Fruit fly (Drosophila melanogaster) whole organism, adult: ENCODE measurements around the gene CG15404.
"Not testable (repeated sequence)": the region's sequence is repeated elsewhere in the genome, so short reads cannot be mapped to it uniquely, and the experiment has no call there.

ENCODE experiments used
- CG11617 ChIP-seq: fragments of 200-800 bp; sonication (Bioruptor generic); optimal IDR thresholded peaks from 2 replicates; lab custom pipeline; 2017; ENCODE audit warnings: mild to moderate bottlenecking, missing biosample characterization, missing genetic modification reagents, missing genetic modification characterization
- CG12768 ChIP-seq: fragments of 200-800 bp; sonication (Bioruptor generic); optimal IDR thresholded peaks from 2 replicates; lab custom pipeline; 2017; ENCODE audit warnings: missing biosample characterization, missing genetic modification characterization, mild to moderate bottlenecking, moderate library complexity, missing genetic modification reagents
- CG14711 ChIP-seq: fragments of 200-800 bp; sonication (Bioruptor generic); optimal IDR thresholded peaks from 2 replicates; lab custom pipeline; 2018; ENCODE audit warnings: missing biosample characterization, mild to moderate bottlenecking, missing genetic modification characterization, moderate library complexity
- CG1620 ChIP-seq: fragments of 200-800 bp; sonication (Bioruptor generic); optimal IDR thresholded peaks from 2 replicates; lab custom pipeline; 2016; ENCODE audit warnings: missing biosample characterization, missing genetic modification characterization
- CG33017 ChIP-seq: fragments of 200-800 bp; sonication (Bioruptor generic); optimal IDR thresholded peaks from 2 replicates; lab custom pipeline; 2018; ENCODE audit warnings: missing biosample characterization, mild to moderate bottlenecking, missing genetic modification characterization, moderate library complexity
- CG5204 ChIP-seq: fragments of 200-800 bp; sonication (Bioruptor generic); optimal IDR thresholded peaks from 2 replicates; lab custom pipeline; 2016; ENCODE audit warnings: missing biosample characterization, missing genetic modification characterization
- CG7045 ChIP-seq: fragments of 200-800 bp; sonication (Bioruptor generic); optimal IDR thresholded peaks from 2 replicates; lab custom pipeline; 2017; ENCODE audit warnings: missing biosample characterization, mild to moderate bottlenecking, missing genetic modification characterization
- CG7101 ChIP-seq: fragments of 200-800 bp; sonication (Bioruptor generic); optimal IDR thresholded peaks from 2 replicates; lab custom pipeline; 2018; ENCODE audit warnings: missing biosample characterization, mild to moderate bottlenecking, missing genetic modification characterization, moderate library complexity
- Clk ChIP-seq: fragments of 200-800 bp; sonication (Bioruptor generic); optimal IDR thresholded peaks from 2 replicates; lab custom pipeline; 2017; ENCODE audit warnings: missing biosample characterization, missing genetic modification characterization
- Crg-1 ChIP-seq: fragments of 200-800 bp; sonication (Bioruptor generic); optimal IDR thresholded peaks from 2 replicates; lab custom pipeline; 2016; ENCODE audit warnings: missing biosample characterization, missing genetic modification characterization
- Hr96 ChIP-seq: fragments of 200-800 bp; sonication (Bioruptor generic); optimal IDR thresholded peaks from 2 replicates; lab custom pipeline; 2016; ENCODE audit warnings: missing biosample characterization, missing genetic modification characterization
- Mnt ChIP-seq: fragments of 200-800 bp; sonication (Bioruptor generic); optimal IDR thresholded peaks from 2 replicates; lab custom pipeline; 2016; ENCODE audit warnings: missing biosample characterization, mild to moderate bottlenecking, missing genetic modification characterization
- bab1 ChIP-seq: fragments of 200-800 bp; sonication (Bioruptor generic); optimal IDR thresholded peaks from 3 replicates; lab custom pipeline; 2019; ENCODE audit warnings: missing biosample characterization, mild to moderate bottlenecking, missing genetic modification characterization, moderate library complexity
- cic ChIP-seq: fragments of 200-800 bp; sonication (Bioruptor generic); optimal IDR thresholded peaks from 2 replicates; lab custom pipeline; 2017; ENCODE audit warnings: missing biosample characterization, mild to moderate bottlenecking, missing genetic modification characterization, moderate library complexity
- cnc ChIP-seq, 2 experiments: fragments of >200 bp; optimal IDR thresholded peaks; 2 replicates each; lab custom pipeline; 2017
- kay ChIP-seq: fragments of 200-800 bp; sonication (Bioruptor generic); peaks from one replicate; lab custom pipeline; 2016; ENCODE audit warnings: missing biosample characterization, missing genetic modification characterization, borderline replicate concordance
- ovo ChIP-seq: fragments of 200-800 bp; sonication (Bioruptor generic); optimal IDR thresholded peaks from 2 replicates; lab custom pipeline; 2016; ENCODE audit warnings: missing biosample characterization, missing genetic modification characterization
- pad ChIP-seq: fragments of 200-800 bp; sonication (Bioruptor generic); optimal IDR thresholded peaks from 3 replicates; lab custom pipeline; 2017; ENCODE audit warnings: missing biosample characterization, missing genetic modification characterization, mild to moderate bottlenecking, moderate library complexity, missing genetic modification reagents
- tj ChIP-seq: fragments of 200-800 bp; sonication (Bioruptor generic); optimal IDR thresholded peaks from 3 replicates; lab custom pipeline; 2017; ENCODE audit warnings: missing biosample characterization, mild to moderate bottlenecking, missing genetic modification characterization, moderate library complexity
- toe ChIP-seq: fragments of 200-800 bp; sonication (Bioruptor generic); optimal IDR thresholded peaks from 2 replicates; lab custom pipeline; 2016; ENCODE audit warnings: missing biosample characterization, missing genetic modification characterization

Gene CG15404

DNA sequence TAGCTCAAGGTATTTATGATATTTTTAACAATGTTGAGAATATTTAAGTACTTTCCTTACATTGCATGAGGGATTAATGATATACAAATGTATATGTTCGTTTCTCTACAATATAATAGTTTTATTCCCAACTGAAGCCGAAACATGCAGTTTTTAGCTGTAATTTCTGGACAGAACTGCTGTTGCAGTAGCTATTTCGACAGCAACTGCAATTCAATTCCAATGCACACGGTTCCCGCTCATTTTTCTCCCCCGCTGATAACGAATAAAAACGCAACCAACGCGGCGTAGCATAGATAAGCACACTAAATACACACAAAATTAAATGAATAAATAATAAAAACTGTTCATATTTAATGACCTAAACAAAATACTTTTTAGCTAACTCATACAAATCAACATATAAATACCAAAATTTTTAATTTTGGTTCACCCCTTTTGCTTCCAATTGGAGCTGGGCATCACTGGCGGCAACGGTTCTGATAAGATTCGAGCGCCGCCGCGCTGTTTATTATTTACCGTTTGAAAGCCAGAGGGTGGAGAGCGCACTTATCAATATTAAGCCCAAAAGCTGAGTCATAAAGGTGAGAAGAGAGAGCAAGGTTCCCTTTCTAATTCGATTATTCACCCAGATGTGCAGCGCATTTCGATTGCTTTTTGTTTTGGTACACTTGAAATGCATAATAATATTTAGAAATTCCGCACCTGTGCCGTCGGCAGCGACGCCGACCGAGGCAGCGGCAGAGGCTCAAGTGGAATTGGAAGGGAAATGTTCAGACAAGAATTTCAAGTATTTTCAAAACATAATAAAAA is 15.3 kb upstream of the CG15404 start:
- TF ChIP-seq CG12768 (GFP tag; lab: Kevin White, UChicago) = peak; percentile 21
- no peak for TF ChIP-seq CG33017 (tag; lab: Kevin White, UChicago)
- TF ChIP-seq CG14711 (tag; lab: Kevin White, UChicago) = no peak
- TF ChIP-seq CG5204 (GFP tag; lab: Kevin White, UChicago) = peak; percentile 49
- TF ChIP-seq CG7045 (GFP tag; lab: Kevin White, UChicago) = peak; percentile 4
- TF ChIP-seq CG1620 = peak; percentile 4
- TF ChIP-seq bab1 (GFP tag; lab: Kevin White, UChicago) = no peak
- TF ChIP-seq pad (GFP tag; lab: Kevin White, UChicago) = peak; percentile 30
- peak; percentile 94 for TF ChIP-seq ovo
- no peak for TF ChIP-seq Crg-1
- peak; percentile 75 for TF ChIP-seq CG7101 (tag; lab: Kevin White, UChicago)
- TF ChIP-seq Mnt (GFP tag; lab: Kevin White, UChicago) = peak; percentile 1
- TF ChIP-seq CG11617 (GFP tag; lab: Kevin White, UChicago) = peak; percentile 53
- TF ChIP-seq kay = peak; percentile 99
- no peak for TF ChIP-seq Clk (GFP tag; lab: Kevin White, UChicago)
- peak; percentile 26 for TF ChIP-seq toe (GFP tag; lab: Kevin White, UChicago)
- TF ChIP-seq Hr96 = peak; percentile 15
- TF ChIP-seq cnc (optimal IDR thresholded peaks at IDR 0.05; lab: Kevin White, UChicago) = no peak
- peak; percentile 64 for TF ChIP-seq cic
- no peak for TF ChIP-seq tj (GFP tag; lab: Kevin White, UChicago)

DNA sequence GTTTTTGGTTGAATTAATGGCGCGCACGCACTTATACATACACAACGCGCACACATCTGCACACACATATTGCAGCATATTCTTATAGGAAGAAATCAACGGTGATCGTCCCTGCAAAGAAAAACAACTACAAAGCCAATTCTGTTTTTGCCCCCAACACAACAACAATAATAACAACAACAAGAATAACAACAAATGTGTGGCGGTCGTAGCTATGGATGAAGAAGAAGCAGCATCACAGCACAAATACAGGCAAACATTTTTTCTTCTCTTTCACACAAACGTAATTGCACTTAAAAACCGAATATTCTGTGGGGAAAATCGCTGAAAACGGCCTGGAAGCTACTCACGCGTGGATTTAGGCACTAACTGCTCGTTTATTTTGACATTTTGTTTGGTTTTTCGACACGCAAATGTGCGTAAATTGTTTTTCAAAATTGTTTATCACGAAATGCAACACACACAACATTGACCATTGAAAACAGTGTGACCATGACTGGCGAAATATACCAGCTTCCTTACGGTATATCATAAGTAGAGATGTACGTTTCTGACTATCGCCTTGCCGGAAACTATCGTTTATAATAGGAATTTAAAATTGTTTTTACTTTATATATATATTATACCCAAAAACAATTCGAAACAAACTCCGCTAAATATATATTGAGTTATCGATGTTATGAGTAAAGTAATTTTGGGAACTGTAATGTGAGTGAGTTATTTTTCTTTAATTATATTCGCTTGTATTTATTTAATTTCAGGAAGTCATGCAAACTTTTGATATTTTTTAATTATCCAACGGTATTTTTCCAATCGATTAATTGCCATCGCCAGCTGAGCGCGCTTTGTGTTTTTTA is 14.4 kb upstream of the CG15404 start, which contains the start of the genes Mad and gkt:
TSS of gene Mad (minus strand) at position 500 of the 857 bp plus-strand sequence.
TSS of gene gkt (plus strand) at position 807 of the 857 bp plus-strand sequence.
- TF ChIP-seq pad (GFP tag; lab: Kevin White, UChicago) = peak; percentile 22
- peak; percentile 2 for TF ChIP-seq bab1 (GFP tag; lab: Kevin White, UChicago)
- TF ChIP-seq CG14711 (tag; lab: Kevin White, UChicago) = no peak
- no peak for TF ChIP-seq Hr96

DNA sequence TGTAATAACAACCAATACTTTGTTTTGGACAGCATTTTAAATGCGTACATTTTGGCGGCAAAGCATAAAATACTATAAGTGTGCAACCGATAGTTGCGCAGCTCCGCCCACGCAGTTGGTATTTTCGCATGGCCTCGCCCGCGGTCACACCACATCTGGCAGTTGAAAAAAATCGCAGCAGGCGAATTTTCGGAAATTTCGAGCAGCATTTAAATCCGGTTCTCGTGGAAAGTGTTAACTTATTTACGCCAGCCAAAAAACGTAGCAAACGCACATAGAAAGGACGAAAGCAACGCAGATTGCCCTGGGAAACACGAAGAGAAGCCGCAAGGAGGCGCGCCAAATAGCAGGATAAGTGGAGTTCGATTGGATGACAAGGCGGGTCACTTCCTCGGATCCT is 10.3 kb upstream of the CG15404 start, which contains the start of gene Hydr2:
TSS of gene Hydr2 (plus strand) at position 156 of the 400 bp plus-strand sequence.
- TF ChIP-seq CG12768 (GFP tag; lab: Kevin White, UChicago); CG7101 (tag; lab: Kevin White, UChicago); toe (GFP tag; lab: Kevin White, UChicago): not testable (repeated sequence)

DNA sequence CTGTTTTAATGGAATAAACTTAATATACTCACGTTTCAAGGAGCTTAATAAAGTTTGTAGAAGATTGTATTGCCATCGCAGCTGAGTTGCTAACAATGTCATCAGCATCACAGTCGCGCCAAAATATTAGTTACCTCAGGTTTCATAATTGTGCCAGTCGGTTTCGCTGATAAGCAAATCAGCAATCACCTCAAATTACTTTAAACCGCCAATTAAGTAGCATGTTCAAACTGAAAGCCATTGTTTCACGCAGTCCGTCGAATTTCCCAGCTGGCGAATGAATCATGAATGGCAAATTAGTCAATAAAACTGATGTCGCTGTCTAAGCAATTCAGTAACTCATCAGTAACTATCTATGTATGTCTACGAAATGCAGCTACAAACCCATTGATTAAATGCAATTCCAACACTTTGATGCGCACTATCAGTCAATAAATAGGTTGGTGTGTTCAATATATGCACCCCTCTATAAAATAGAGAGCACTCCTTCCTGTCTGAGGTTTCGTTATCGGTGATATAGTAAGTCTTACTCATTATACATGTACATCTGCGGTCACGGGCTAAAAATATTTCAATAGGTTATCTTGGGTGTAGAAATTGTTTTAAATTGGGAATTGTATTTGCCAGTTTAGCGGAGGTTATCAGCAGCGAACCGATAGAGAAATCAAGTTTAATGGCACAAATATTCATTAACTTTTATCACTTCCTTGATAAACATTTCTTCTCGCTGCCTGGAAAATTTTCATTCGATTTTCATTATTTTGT is 9.3 kb upstream of the CG15404 start:
- no peak for TF ChIP-seq ovo
- TF ChIP-seq cic = peak; percentile 99
- peak; percentile 56 for TF ChIP-seq kay
- TF ChIP-seq CG14711 (tag; lab: Kevin White, UChicago) = no peak
- peak; percentile 83 for TF ChIP-seq tj (GFP tag; lab: Kevin White, UChicago)
- TF ChIP-seq CG7101 (tag; lab: Kevin White, UChicago) = peak; percentile 32
- TF ChIP-seq Mnt (GFP tag; lab: Kevin White, UChicago) = no peak

DNA sequence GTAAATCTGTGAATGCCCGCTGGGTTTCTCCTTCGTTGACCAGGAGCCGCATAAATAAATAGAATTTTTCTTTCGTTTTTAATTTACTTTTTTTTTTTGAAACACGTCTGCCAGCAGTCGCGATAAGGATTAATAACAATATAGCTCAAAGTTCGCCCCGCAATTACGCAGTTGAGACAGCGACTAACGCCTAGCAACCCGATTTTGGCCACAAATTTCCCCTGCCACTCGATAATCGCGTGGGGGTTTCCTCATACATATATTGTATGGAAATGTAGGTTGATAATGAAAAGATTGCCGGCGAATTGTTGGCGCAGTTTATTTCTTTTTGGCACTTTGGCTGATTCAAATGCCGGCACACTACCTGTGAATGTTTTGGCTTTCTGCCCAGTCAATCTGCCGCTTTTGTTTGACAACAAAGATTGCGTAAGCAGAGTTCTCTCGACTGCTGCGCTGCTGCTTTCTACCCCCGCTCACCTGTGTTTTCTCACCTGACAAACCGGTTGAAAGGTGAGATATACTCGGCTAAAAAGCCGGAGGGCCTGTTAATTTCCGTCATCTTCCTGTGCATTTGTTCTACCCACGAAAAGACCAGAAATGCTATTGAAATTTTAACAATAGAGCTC is 8.6 kb upstream of the CG15404 start:
- TF ChIP-seq CG7045 (GFP tag; lab: Kevin White, UChicago) (no peak), CG1620 (no peak), Clk (GFP tag; lab: Kevin White, UChicago) (no peak), bab1 (GFP tag; lab: Kevin White, UChicago) (no peak), kay (peak; percentile 80), CG33017 (tag; lab: Kevin White, UChicago) (no peak), tj (GFP tag; lab: Kevin White, UChicago) (no peak), cic (no peak), cnc (optimal IDR thresholded peaks at IDR 0.05; lab: Kevin White, UChicago) (peak in 1 of 2 experiments; percentile 22), toe (GFP tag; lab: Kevin White, UChicago) (no peak), Mnt (GFP tag; lab: Kevin White, UChicago) (peak; percentile 18), CG11617 (GFP tag; lab: Kevin White, UChicago) (no peak)
